Worm (Caenorhabditis elegans): ENCODE data around the gene osm-5.

The osm-5 gene

DNA sequence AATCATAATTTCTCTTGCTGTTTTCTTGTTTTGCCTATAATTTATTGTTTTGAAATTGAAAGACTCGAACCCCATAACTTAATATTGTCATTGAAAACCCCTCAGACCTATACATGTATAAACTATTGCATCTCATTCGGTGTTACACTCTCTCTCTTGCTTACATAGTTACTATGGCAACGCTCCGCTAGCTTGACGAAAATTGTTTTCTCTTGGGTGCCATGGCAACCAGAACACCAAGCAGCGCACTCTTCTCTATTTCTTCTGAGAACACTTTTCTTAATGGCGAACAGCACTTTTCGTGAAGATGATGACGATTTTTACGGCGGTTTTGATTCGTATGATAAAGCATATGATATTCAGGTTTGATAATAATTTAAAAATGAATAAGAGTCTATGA lies at the start of gene osm-5:
osm-5 (plus strand) TSS at position 268 of the 400 bp plus-strand sequence.
- TF ChIP-seq zfp-3 (GFP tag; conservative IDR thresholded peaks at IDR 0.05) (no peak), ZK337.2 (GFP tag; IDR thresholded peaks at IDR 0.05) (no peak), Y5F2A.4 (GFP tag; optimal IDR thresholded peaks at IDR 0.05) (no peak), ZK546.5 (tag; optimal IDR thresholded peaks at IDR 0.05) (no peak), mes-2 (tag; optimal IDR thresholded peaks at IDR 0.05; ENCODE audit: poor library complexity, severe bottlenecking) (no peak), mdt-29 (GFP tag; IDR thresholded peaks at IDR 0.05) (no peak), skn-1 (tag; optimal IDR thresholded peaks at IDR 0.05) (no peak), duxl-1 (tag; optimal IDR thresholded peaks at IDR 0.05; ENCODE audit: poor library complexity) (no peak)

DNA sequence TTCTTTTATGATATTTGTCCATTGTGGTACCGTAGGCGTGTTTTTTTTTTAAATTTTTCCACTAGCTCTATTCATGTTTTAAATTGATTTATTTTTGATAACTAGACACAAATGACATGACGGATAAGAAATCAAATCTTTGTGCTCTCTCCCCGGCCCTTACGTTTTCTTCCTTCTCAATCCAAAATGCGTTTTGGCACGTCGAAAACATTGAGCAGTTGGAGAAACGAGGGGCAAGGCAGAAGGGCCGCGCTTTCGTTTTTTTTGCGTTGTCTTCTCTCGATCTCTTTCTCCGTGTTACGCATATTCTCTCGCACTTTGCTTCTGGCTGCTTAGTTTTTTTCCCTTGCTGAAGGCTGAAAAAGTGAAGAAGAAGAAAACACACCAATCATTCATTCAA lies 45.0 kb upstream of the osm-5 start:
- TF ChIP-seq R02D3.7 (tag; optimal IDR thresholded peaks at IDR 0.05) (no peak), nhr-28 (tag; optimal IDR thresholded peaks at IDR 0.05) (no peak), fkh-10 (GFP tag; optimal IDR thresholded peaks at IDR 0.05) (peak; percentile 24), hif-1 (tag; optimal IDR thresholded peaks at IDR 0.05) (peak in 1 of 2 experiments; percentile 97), aha-1 (tag) (peak; percentile 99), dmd-9 (GFP tag; IDR thresholded peaks at IDR 0.05) (no peak), daf-16 (GFP tag; optimal IDR thresholded peaks at IDR 0.05) (peak in 1 of 2 experiments; percentile 0), daf-16 (tag; optimal IDR thresholded peaks at IDR 0.05) (no peak), hlh-30 (tag; optimal IDR thresholded peaks at IDR 0.05; ENCODE audit: insufficient read depth) (no peak), ctbp-1 (GFP tag; IDR thresholded peaks at IDR 0.05) (peak; percentile 34; the same call in 1 of the 2 replicates), hmg-1.1 (GFP tag; IDR thresholded peaks at IDR 0.05) (0 out of 2 replicates have a peak, but pooled peaks have one; percentile 23), lsy-2 (tag; optimal IDR thresholded peaks at IDR 0.05) (peak in 1 of 2 experiments; percentile 35), unc-62 (GFP tag; optimal IDR thresholded peaks at IDR 0.05 in 1 of 2) (peak in 1 of 2 experiments; percentile 79), unc-62 (tag; optimal IDR thresholded peaks at IDR 0.05) (no peak)

- TF ChIP-seq unc-62 (GFP tag; optimal IDR thresholded peaks at IDR 0.05 in 1 of 2) (peak in 1 of 2 experiments; percentile 51), unc-62 (tag; optimal IDR thresholded peaks at IDR 0.05) (no peak), Y75B8A.6 (GFP tag; IDR thresholded peaks at IDR 0.05) (no peak), zag-1 (tag; optimal IDR thresholded peaks at IDR 0.05) (no peak), R02D3.7 (tag; optimal IDR thresholded peaks at IDR 0.05) (no peak), daf-8 (GFP tag; IDR thresholded peaks at IDR 0.05) (no peak), daf-16 (GFP tag; optimal IDR thresholded peaks at IDR 0.05) (no peak), daf-16 (tag; optimal IDR thresholded peaks at IDR 0.05) (peak; percentile 56), unc-39 (tag; optimal IDR thresholded peaks at IDR 0.05) (no peak), mes-2 (tag; optimal IDR thresholded peaks at IDR 0.05; ENCODE audit: poor library complexity, severe bottlenecking) (peak; percentile 17), nhr-6 (tag; optimal IDR thresholded peaks at IDR 0.05) (no peak), hlh-30 (tag; optimal IDR thresholded peaks at IDR 0.05; ENCODE audit: insufficient read depth) (peak; percentile 35)
These were observed 44.5 kb upstream of the osm-5 start for ce11 chrX:2939526-2939925.

- TF ChIP-seq ceh-28 (tag; optimal IDR thresholded peaks at IDR 0.05) (no peak), cey-2 (tag; optimal IDR thresholded peaks at IDR 0.05; ENCODE audit: borderline replicate concordance, insufficient read depth) (no peak), hlh-30 (tag; optimal IDR thresholded peaks at IDR 0.05; ENCODE audit: insufficient read depth) (no peak), spr-3 (GFP tag; optimal IDR thresholded peaks at IDR 0.05) (no peak), dve-1 (tag; optimal IDR thresholded peaks at IDR 0.05; ENCODE audit: insufficient read depth) (no peak), nhr-28 (tag; optimal IDR thresholded peaks at IDR 0.05) (no peak), unc-62 (GFP tag; optimal IDR thresholded peaks at IDR 0.05 in 1 of 2) (no peak), unc-62 (tag; optimal IDR thresholded peaks at IDR 0.05) (no peak), dmd-6 (GFP tag; IDR thresholded peaks at IDR 0.05) (no peak), ceh-82 (tag; optimal IDR thresholded peaks at IDR 0.05) (no peak), php-3 (GFP tag; IDR thresholded peaks at IDR 0.05) (no peak), mxl-3 (GFP tag; optimal IDR thresholded peaks at IDR 0.05) (no peak), nhr-111 (GFP tag; optimal IDR thresholded peaks at IDR 0.05) (no peak), fos-1 (tag; optimal IDR thresholded peaks at IDR 0.05) (no peak), nhr-102 (tag; optimal IDR thresholded peaks at IDR 0.05) (no peak), tag-97 (GFP tag; IDR thresholded peaks at IDR 0.05) (no peak), skn-1 (tag; optimal IDR thresholded peaks at IDR 0.05) (no peak), daf-8 (GFP tag; IDR thresholded peaks at IDR 0.05) (no peak)
These were observed 43.5 kb upstream of the osm-5 start, which contains the start of gene pfk-1.1 for ce11 chrX:2940572-2940971. pfk-1.1 (plus strand) TSS chrX:2940872.
